Fruit fly (Drosophila melanogaster) whole organism, embryonic: ENCODE data around the gene Svil.

Source experiments
- B-H1 ChIP-seq: fragments of 200-800 bp; sonication (Bioruptor generic); IDR thresholded peaks from 3 replicates; pipeline ENCODE4 v1.3.6; 2022; ENCODE audit warnings: missing biosample characterization, missing genetic modification characterization
- CG11456 ChIP-seq: fragments of 200-800 bp; sonication (Bioruptor generic); IDR thresholded peaks from 3 replicates; pipeline ENCODE4 v1.3.6; 2022; ENCODE audit warnings: missing biosample characterization, missing genetic modification characterization
- CG11696 ChIP-seq: fragments of 200-800 bp; sonication (Bioruptor generic); IDR thresholded peaks from 2 replicates; pipeline ENCODE4 v1.3.6; 2022; ENCODE audit warnings: missing biosample characterization, missing genetic modification characterization
- CG13624 ChIP-seq: fragments of 200-800 bp; sonication (Bioruptor generic); optimal IDR thresholded peaks from 2 replicates; lab custom pipeline; 2016; ENCODE audit warnings: missing biosample characterization, missing genetic modification characterization
- CG13775 ChIP-seq: fragments of 200-800 bp; sonication (Bioruptor generic); optimal IDR thresholded peaks from 3 replicates; lab custom pipeline; 2017; ENCODE audit warnings: missing biosample characterization, mild to moderate bottlenecking, missing genetic modification characterization
- CG13894 ChIP-seq: fragments of 200-800 bp; sonication (Bioruptor generic); optimal IDR thresholded peaks from 3 replicates; lab custom pipeline; 2018; ENCODE audit warnings: missing biosample characterization, mild to moderate bottlenecking, missing genetic modification characterization, moderate library complexity
- CG14050 ChIP-seq: fragments of 200-800 bp; sonication (Bioruptor generic); IDR thresholded peaks from 3 replicates; pipeline ENCODE4 v1.3.6; 2022; ENCODE audit warnings: missing biosample characterization, missing genetic modification characterization
- CG15601 ChIP-seq: fragments of 200-800 bp; sonication (Bioruptor generic); optimal IDR thresholded peaks from 3 replicates; lab custom pipeline; 2019; ENCODE audit warnings: missing biosample characterization, mild to moderate bottlenecking, missing genetic modification characterization, moderate library complexity
- CG16815 ChIP-seq: fragments of 200-800 bp; sonication (Bioruptor generic); optimal IDR thresholded peaks from 3 replicates; lab custom pipeline; 2017; ENCODE audit warnings: missing biosample characterization, mild to moderate bottlenecking, missing genetic modification characterization
- CG2202 ChIP-seq: fragments of 200-800 bp; sonication (Bioruptor generic); optimal IDR thresholded peaks from 2 replicates; lab custom pipeline; 2018; ENCODE audit warnings: missing biosample characterization, mild to moderate bottlenecking, missing genetic modification characterization
- CG30020 ChIP-seq: fragments of 200-800 bp; optimal IDR thresholded peaks from 2 replicates; lab custom pipeline; 2019; ENCODE audit warnings: missing biosample characterization, mild to moderate bottlenecking, missing genetic modification characterization, moderate library complexity
- CG33557 ChIP-seq: fragments of 200-800 bp; sonication (Bioruptor generic); optimal IDR thresholded peaks from 2 replicates; lab custom pipeline; 2019; ENCODE audit warnings: missing biosample characterization, mild to moderate bottlenecking, missing genetic modification characterization, moderate library complexity
- CG3726 ChIP-seq: fragments of 200-800 bp; sonication (Bioruptor generic); IDR thresholded peaks from 3 replicates; pipeline ENCODE4, ENCODE4 v1.3.6; 2022; ENCODE audit warnings: missing biosample characterization, missing genetic modification characterization
- CG4820 ChIP-seq: fragments of 200-800 bp; sonication (Bioruptor generic); optimal IDR thresholded peaks from 3 replicates; lab custom pipeline; 2016; ENCODE audit warnings: missing biosample characterization, missing genetic modification characterization
- CG6254 ChIP-seq: fragments of 200-800 bp; sonication (Bioruptor generic); optimal IDR thresholded peaks from 3 replicates; lab custom pipeline; 2017; ENCODE audit warnings: mild to moderate bottlenecking, missing biosample characterization, missing genetic modification reagents, missing genetic modification characterization
- CG9215 ChIP-seq: fragments of 200-800 bp; sonication (Bioruptor generic); IDR thresholded peaks from 2 replicates; pipeline ENCODE4 v1.3.6; 2022; ENCODE audit warnings: missing biosample characterization, missing genetic modification characterization
- Dad ChIP-seq: fragments of 200-800 bp; sonication (Bioruptor generic); optimal IDR thresholded peaks from 3 replicates; lab custom pipeline; 2016; ENCODE audit warnings: missing biosample characterization, missing genetic modification characterization
- Deaf1 ChIP-seq: fragments of 200-800 bp; optimal IDR thresholded peaks from 3 replicates; lab custom pipeline; 2019; ENCODE audit warnings: missing biosample characterization, mild to moderate bottlenecking, missing genetic modification characterization, moderate library complexity
- HmgZ ChIP-seq: fragments of 200-800 bp; sonication (Bioruptor generic); optimal IDR thresholded peaks from 2 replicates; lab custom pipeline; 2018; ENCODE audit warnings: missing biosample characterization, mild to moderate bottlenecking, missing genetic modification characterization
- Max ChIP-seq: fragments of 200-800 bp; sonication (Bioruptor generic); optimal IDR thresholded peaks from 2 replicates; lab custom pipeline; 2016; ENCODE audit warnings: missing biosample characterization, mild to moderate bottlenecking, missing genetic modification characterization
- NFAT ChIP-seq: fragments of 200-800 bp; sonication (Bioruptor generic); IDR thresholded peaks from 2 replicates; pipeline ENCODE4 v1.3.6; 2022; ENCODE audit warnings: missing biosample characterization, missing genetic modification characterization
- NK7.1 ChIP-seq: fragments of 200-800 bp; sonication (Bioruptor generic); optimal IDR thresholded peaks from 3 replicates; lab custom pipeline; 2016; ENCODE audit warnings: missing biosample characterization, missing genetic modification characterization
- Nf-YA ChIP-seq: fragments of 200-800 bp; sonication (Bioruptor generic); IDR thresholded peaks from 2 replicates; pipeline ENCODE4 v1.3.6; 2022; ENCODE audit warnings: missing biosample characterization, missing genetic modification characterization
- NfI ChIP-seq: fragments of 200-800 bp; sonication (Bioruptor generic); optimal IDR thresholded peaks from 3 replicates; lab custom pipeline; 2018; ENCODE audit warnings: missing biosample characterization, mild to moderate bottlenecking, missing genetic modification characterization, moderate library complexity
- Spps ChIP-seq: fragments of 200-800 bp; sonication (Bioruptor generic); optimal IDR thresholded peaks from 2 replicates; lab custom pipeline; 2018; ENCODE audit warnings: missing biosample characterization, mild to moderate bottlenecking, missing genetic modification characterization
- Vsx1 ChIP-seq: fragments of 200-800 bp; sonication (Bioruptor generic); optimal IDR thresholded peaks from 2 replicates; lab custom pipeline; 2017; ENCODE audit warnings: missing biosample characterization, mild to moderate bottlenecking, missing genetic modification characterization, missing genetic modification reagents
- Xbp1 ChIP-seq: fragments of 200-800 bp; sonication (Bioruptor generic); optimal IDR thresholded peaks from 3 replicates; lab custom pipeline; 2016; ENCODE audit warnings: missing biosample characterization, mild to moderate bottlenecking, missing genetic modification characterization
- abd-A ChIP-seq: fragments of 200-800 bp; sonication (Bioruptor generic); optimal IDR thresholded peaks from 3 replicates; lab custom pipeline; 2019; ENCODE audit warnings: missing biosample characterization, mild to moderate bottlenecking, missing genetic modification characterization, moderate library complexity
- ase ChIP-seq: fragments of 200-800 bp; sonication (Bioruptor generic); IDR thresholded peaks from 3 replicates; pipeline ENCODE4 v1.3.6; 2022; ENCODE audit warnings: missing biosample characterization, missing genetic modification characterization
- ato ChIP-seq: fragments of 200-800 bp; sonication (Bioruptor generic); IDR thresholded peaks from 2 replicates; pipeline ENCODE4 v1.3.6; 2022; ENCODE audit warnings: missing biosample characterization, missing genetic modification characterization; ENCODE audit not compliant: partially characterized antibody
- az2 ChIP-seq: fragments of 200-800 bp; sonication (Bioruptor generic); optimal IDR thresholded peaks from 3 replicates; lab custom pipeline; 2016; ENCODE audit warnings: missing biosample characterization, missing genetic modification characterization
- ci ChIP-seq: fragments of 200-800 bp; sonication (Bioruptor generic); IDR thresholded peaks from 3 replicates; pipeline ENCODE4 v1.3.6; 2022; ENCODE audit warnings: missing biosample characterization, missing genetic modification characterization
- crol ChIP-seq: fragments of 200-800 bp; sonication (Bioruptor generic); IDR thresholded peaks from 2 replicates; pipeline ENCODE4 v1.3.6; 2022; ENCODE audit warnings: missing biosample characterization, missing genetic modification characterization
- crp ChIP-seq, 2 experiments: fragments of 200-800 bp; sonication (Bioruptor generic); optimal IDR thresholded peaks; 2 replicates in 1 of 2; 3 replicates in 1 of 2; lab custom pipeline; 2017; ENCODE audit warnings: missing biosample characterization in 2 of 2, missing genetic modification characterization in 2 of 2, mild to moderate bottlenecking in 1 of 2, moderate library complexity in 1 of 2
- dan ChIP-seq: fragments of 200-800 bp; sonication (Bioruptor generic); IDR thresholded peaks from 2 replicates; pipeline ENCODE4 v1.3.6; 2022; ENCODE audit warnings: missing biosample characterization, missing genetic modification characterization
- dati ChIP-seq: fragments of 200-800 bp; sonication (Bioruptor generic); IDR thresholded peaks from 2 replicates; pipeline ENCODE4 v1.3.6; 2022; ENCODE audit warnings: missing biosample characterization, missing genetic modification characterization
- emc ChIP-seq: fragments of 200-800 bp; sonication (Bioruptor generic); optimal IDR thresholded peaks from 2 replicates; lab custom pipeline; 2016; ENCODE audit warnings: missing biosample characterization, missing genetic modification characterization
- fd3F ChIP-seq: fragments of 200-800 bp; sonication (Bioruptor generic); optimal IDR thresholded peaks from 2 replicates; lab custom pipeline; 2018; ENCODE audit warnings: missing biosample characterization, mild to moderate bottlenecking, missing genetic modification characterization, moderate library complexity
- hb ChIP-seq: fragments of 200-800 bp; sonication (Bioruptor generic); IDR thresholded peaks from 3 replicates; pipeline ENCODE4 v1.3.6; 2022; ENCODE audit warnings: missing biosample characterization, missing genetic modification characterization; ENCODE audit not compliant: partially characterized antibody
- hbn ChIP-seq: fragments of 200-800 bp; sonication (Bioruptor generic); IDR thresholded peaks from 2 replicates; pipeline ENCODE4 v1.3.6; 2022; ENCODE audit warnings: missing biosample characterization, missing genetic modification characterization; ENCODE audit not compliant: partially characterized antibody
- lilli ChIP-seq: fragments of 200-800 bp; sonication (Bioruptor generic); optimal IDR thresholded peaks from 3 replicates; lab custom pipeline; 2016; ENCODE audit warnings: missing biosample characterization, missing genetic modification characterization
- otp ChIP-seq: fragments of 200-800 bp; sonication (Bioruptor generic); IDR thresholded peaks from 3 replicates; pipeline ENCODE4, ENCODE4 v1.3.6; 2022; ENCODE audit warnings: missing biosample characterization, missing genetic modification characterization
- pho ChIP-seq: fragments of 200-800 bp; sonication (Bioruptor generic); optimal IDR thresholded peaks from 2 replicates; lab custom pipeline; 2016; ENCODE audit warnings: missing biosample characterization, missing genetic modification characterization
- phol ChIP-seq: fragments of 200-800 bp; sonication (Bioruptor generic); optimal IDR thresholded peaks from 3 replicates; lab custom pipeline; 2018; ENCODE audit warnings: missing biosample characterization, mild to moderate bottlenecking, missing genetic modification characterization, moderate library complexity
- rib ChIP-seq: fragments of 200-800 bp; sonication (Bioruptor generic); IDR thresholded peaks from 2 replicates; pipeline ENCODE4 v1.3.6; 2022; ENCODE audit warnings: missing biosample characterization, missing genetic modification characterization
- sr ChIP-seq: fragments of 200-800 bp; sonication (Bioruptor generic); IDR thresholded peaks from 3 replicates; pipeline ENCODE4 v1.3.6; 2022; ENCODE audit warnings: missing biosample characterization, missing genetic modification characterization
- tna ChIP-seq: fragments of 200-800 bp; sonication (Bioruptor generic); IDR thresholded peaks from 2 replicates; pipeline ENCODE4 v1.3.6; 2022; ENCODE audit warnings: missing biosample characterization, missing genetic modification characterization; ENCODE audit not compliant: partially characterized antibody
- tx ChIP-seq: fragments of 200-800 bp; sonication (Bioruptor generic); optimal IDR thresholded peaks from 2 replicates; lab custom pipeline; 2016; ENCODE audit warnings: missing biosample characterization, missing genetic modification characterization
- zen ChIP-seq: fragments of 200-800 bp; sonication (Bioruptor generic); optimal IDR thresholded peaks from 3 replicates; lab custom pipeline; 2018; ENCODE audit warnings: missing biosample characterization, mild to moderate bottlenecking, missing genetic modification characterization, moderate library complexity
- zf30C ChIP-seq: fragments of 200-800 bp; sonication (Bioruptor generic); optimal IDR thresholded peaks from 3 replicates; lab custom pipeline; 2018; ENCODE audit warnings: missing biosample characterization, mild to moderate bottlenecking, missing genetic modification characterization

Svil gene

dm6 chr3L:2493517-2494182 lies 116.2 kb downstream of the Svil start (continued):
- TF ChIP-seq emc (GFP tag; lab: Kevin White, UChicago): no peak
- 0 out of 2 replicates have a peak, but pooled peaks have one; percentile 27 for TF ChIP-seq crol (GFP tag; lab: Robert Waterston, UW)
- TF ChIP-seq tx (GFP tag; lab: Kevin White, UChicago): no peak
- TF ChIP-seq CG3726 (GFP tag; lab: Robert Waterston, UW): no peak
- TF ChIP-seq zen (tag; lab: Kevin White, UChicago): no peak
- no peak for TF ChIP-seq Max (GFP tag; lab: Kevin White, UChicago)
- peak; percentile 4 for TF ChIP-seq CG13894 (tag; lab: Kevin White, UChicago)
- TF ChIP-seq CG14050 (GFP tag; lab: Robert Waterston, UW): no peak
- TF ChIP-seq ato (GFP tag; lab: Robert Waterston, UW): no peak
- TF ChIP-seq CG15601 (tag; lab: Kevin White, UChicago): peak; percentile 28
- no peak for TF ChIP-seq NK7.1 (GFP tag; lab: Kevin White, UChicago)
- no peak for TF ChIP-seq HmgZ (tag; lab: Kevin White, UChicago)
- TF ChIP-seq Spps (tag; lab: Kevin White, UChicago): no peak
- no peak for TF ChIP-seq CG11456 (GFP tag; lab: Robert Waterston, UW)
- no peak for TF ChIP-seq CG33557
- no peak for TF ChIP-seq sr (GFP tag; lab: Robert Waterston, UW)
- peak; percentile 30 for TF ChIP-seq Deaf1
- no peak for TF ChIP-seq B-H1
- no peak for TF ChIP-seq fd3F (GFP tag; lab: Kevin White, UChicago)
- TF ChIP-seq hbn (GFP tag; lab: Robert Waterston, UW): no peak
- TF ChIP-seq NfI (GFP tag; lab: Kevin White, UChicago): no peak
- TF ChIP-seq CG9215 (GFP tag; lab: Robert Waterston, UW): no peak
- no peak for TF ChIP-seq abd-A
- TF ChIP-seq ase (GFP tag; lab: Robert Waterston, UW): no peak
- no peak for TF ChIP-seq az2 (GFP tag; lab: Kevin White, UChicago)
- no peak for TF ChIP-seq tna (GFP tag; lab: Robert Waterston, UW)
- TF ChIP-seq CG16815: no peak
- TF ChIP-seq CG30020 (tag; lab: Kevin White, UChicago): no peak
- 0 out of 2 replicates have a peak, but pooled peaks have one; percentile 13 for TF ChIP-seq Nf-YA (GFP tag; lab: Robert Waterston, UW)
- TF ChIP-seq CG11696 (GFP tag; lab: Robert Waterston, UW): no peak
- TF ChIP-seq hb (GFP tag; lab: Robert Waterston, UW): no peak
- no peak for TF ChIP-seq crp (GFP tag; optimal IDR thresholded peaks at IDR 0.05; lab: Kevin White, UChicago)
- TF ChIP-seq dan (GFP tag; lab: Robert Waterston, UW): no peak
- TF ChIP-seq Vsx1 (GFP tag; lab: Kevin White, UChicago): no peak
- TF ChIP-seq CG4820 (GFP tag; lab: Kevin White, UChicago): no peak
- TF ChIP-seq rib: no peak
- TF ChIP-seq CG13775 (GFP tag; lab: Kevin White, UChicago): no peak
- TF ChIP-seq phol (tag; lab: Kevin White, UChicago): no peak
- no peak for TF ChIP-seq zf30C
- TF ChIP-seq Dad: no peak
- no peak for TF ChIP-seq CG2202 (tag; lab: Kevin White, UChicago)
- TF ChIP-seq dati: no peak
- TF ChIP-seq CG6254 (GFP tag; lab: Kevin White, UChicago): no peak
- peak; percentile 35; the same call in 1 of the 2 replicates for TF ChIP-seq NFAT (GFP tag; lab: Robert Waterston, UW)
- TF ChIP-seq CG13624 (GFP tag; lab: Kevin White, UChicago): no peak
- peak; percentile 56; the same call in 1 of the 3 replicates for TF ChIP-seq otp
- no peak for TF ChIP-seq Xbp1
- TF ChIP-seq ci (GFP tag; lab: Robert Waterston, UW): no peak
- no peak for TF ChIP-seq pho (GFP tag; lab: Kevin White, UChicago)
- no peak for TF ChIP-seq lilli (GFP tag; lab: Kevin White, UChicago)
